Fruit fly (Drosophila melanogaster): Measurements from ENCODE around the gene Sh3beta.

Sh3beta gene

DNA sequence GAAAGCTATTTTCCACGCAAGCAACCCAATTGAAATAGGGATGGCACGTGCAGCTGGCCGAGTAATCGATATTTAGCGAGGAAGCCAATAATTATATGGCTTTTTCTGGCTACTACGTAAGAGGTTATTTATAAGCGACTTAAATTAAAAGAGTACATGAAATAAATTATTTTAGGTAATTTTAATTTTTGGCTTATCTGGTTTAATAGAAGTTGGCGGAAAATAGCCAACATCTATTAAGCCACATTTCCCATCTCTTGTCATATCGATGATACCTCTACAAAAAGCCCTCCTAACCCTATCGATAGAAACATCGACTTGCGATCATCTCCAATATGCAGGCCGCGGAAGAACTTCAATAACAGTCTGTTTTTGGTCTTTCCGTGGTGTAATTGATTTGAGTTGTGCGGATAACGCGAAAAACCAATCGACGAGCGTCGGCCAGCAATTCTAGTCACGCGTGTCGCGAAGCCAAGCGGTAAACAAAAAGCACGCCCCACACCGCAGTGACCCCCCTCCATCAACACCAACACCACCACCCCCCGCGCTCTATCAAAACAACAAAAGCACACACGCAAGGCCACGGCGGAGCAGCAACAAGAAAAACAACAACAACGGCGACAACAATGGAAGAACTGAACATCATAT is 21.0 kb downstream of the Sh3beta start, which contains the start of the genes Srp19 and qm:
TSS of gene Srp19 (minus strand) at position 51 of the 648 bp plus-strand sequence.
TSS of gene qm (plus strand) at position 330 of the 648 bp plus-strand sequence.
- TF ChIP-seq ttk (optimal IDR thresholded peaks at IDR 0.05) (no peak), h (optimal IDR thresholded peaks at IDR 0.05) (no peak), Myc (optimal IDR thresholded peaks at IDR 0.05) (no peak), insv (optimal IDR thresholded peaks at IDR 0.05) (no peak), Sin3A (optimal IDR thresholded peaks at IDR 0.05) (no peak), psq (optimal IDR thresholded peaks at IDR 0.05) (no peak)

DNA sequence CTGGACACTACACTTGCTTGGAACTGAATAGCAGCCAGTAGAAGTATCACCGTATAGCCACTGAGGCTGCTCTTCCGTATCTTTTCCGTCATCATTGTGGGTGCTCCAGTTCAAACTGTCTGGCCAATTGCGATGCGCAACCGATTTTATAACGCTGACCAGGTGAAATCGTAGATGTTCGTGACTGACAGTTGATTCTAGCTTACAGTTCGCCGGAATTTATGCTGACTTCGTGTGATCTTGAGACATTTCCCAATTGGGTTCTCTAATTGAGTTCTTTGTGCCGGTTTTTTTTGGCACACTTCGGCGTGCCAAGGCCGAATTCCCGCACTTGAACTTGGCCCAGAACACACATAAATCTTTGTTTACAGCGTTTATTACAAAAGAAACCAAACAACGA is 22.1 kb downstream of the Sh3beta start, which contains the start of gene CG14834:
TSS of gene CG14834 (minus strand) at position 173 of the 400 bp plus-strand sequence.
- TF ChIP-seq Myc (optimal IDR thresholded peaks at IDR 0.05) (no peak), Sin3A (optimal IDR thresholded peaks at IDR 0.05) (no peak), insv (optimal IDR thresholded peaks at IDR 0.05) (no peak), h (optimal IDR thresholded peaks at IDR 0.05) (no peak), psq (optimal IDR thresholded peaks at IDR 0.05) (no peak), ttk (optimal IDR thresholded peaks at IDR 0.05) (no peak)

DNA sequence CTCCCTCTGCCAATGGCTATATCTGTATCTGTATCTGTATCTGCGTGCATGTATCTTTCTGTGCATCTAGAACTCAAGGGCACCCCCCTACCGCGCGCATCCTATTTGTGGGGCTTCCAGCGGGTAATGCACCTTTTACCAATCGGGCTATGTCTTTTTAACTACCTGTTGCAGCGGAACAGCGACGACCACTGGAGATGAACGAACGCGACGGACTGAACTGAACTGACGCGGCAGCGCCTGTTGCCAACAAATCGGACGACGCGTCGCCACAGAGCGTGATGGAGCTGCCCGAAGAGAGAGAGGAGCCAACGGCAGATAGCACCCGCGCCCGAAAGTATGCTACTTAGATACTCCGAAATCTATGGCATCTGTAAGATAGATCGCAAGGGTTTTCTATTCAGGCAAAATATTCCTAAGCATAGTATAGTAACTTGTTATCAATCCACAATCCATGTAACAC is 24.1 kb downstream of the Sh3beta start, which contains the start of gene Cln7:
TSS of gene Cln7 (minus strand) at position 219 of the 463 bp plus-strand sequence.
- TF ChIP-seq Myc (optimal IDR thresholded peaks at IDR 0.05), result no peak
- no peak for TF ChIP-seq Sin3A (optimal IDR thresholded peaks at IDR 0.05)
- no peak for TF ChIP-seq psq (optimal IDR thresholded peaks at IDR 0.05)
- no peak for TF ChIP-seq ttk (optimal IDR thresholded peaks at IDR 0.05)
- no peak for TF ChIP-seq insv (optimal IDR thresholded peaks at IDR 0.05)
- no peak for TF ChIP-seq h (optimal IDR thresholded peaks at IDR 0.05)

DNA sequence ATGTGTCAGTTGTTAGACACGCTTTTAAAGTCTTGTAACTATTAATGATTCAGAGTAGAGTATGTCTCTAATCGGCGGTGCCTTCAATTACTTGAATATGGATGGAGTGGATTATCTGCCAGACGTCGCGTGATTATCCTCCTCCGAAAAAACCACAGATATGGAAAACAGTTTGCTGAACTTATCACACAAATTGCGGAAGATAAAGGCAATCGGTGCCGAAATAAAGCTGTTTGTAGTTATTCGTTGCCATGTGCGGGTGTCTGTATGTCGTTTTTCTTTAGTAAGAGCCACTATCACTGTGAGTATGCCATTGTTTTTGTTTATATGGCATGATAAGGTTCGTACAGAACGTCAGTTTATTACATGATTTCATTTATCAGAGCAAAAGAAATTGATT is 25.1 kb downstream of the Sh3beta start:
- no peak for TF ChIP-seq Sin3A (optimal IDR thresholded peaks at IDR 0.05)
- TF ChIP-seq psq (optimal IDR thresholded peaks at IDR 0.05), result no peak
- no peak for TF ChIP-seq Myc (optimal IDR thresholded peaks at IDR 0.05)

DNA sequence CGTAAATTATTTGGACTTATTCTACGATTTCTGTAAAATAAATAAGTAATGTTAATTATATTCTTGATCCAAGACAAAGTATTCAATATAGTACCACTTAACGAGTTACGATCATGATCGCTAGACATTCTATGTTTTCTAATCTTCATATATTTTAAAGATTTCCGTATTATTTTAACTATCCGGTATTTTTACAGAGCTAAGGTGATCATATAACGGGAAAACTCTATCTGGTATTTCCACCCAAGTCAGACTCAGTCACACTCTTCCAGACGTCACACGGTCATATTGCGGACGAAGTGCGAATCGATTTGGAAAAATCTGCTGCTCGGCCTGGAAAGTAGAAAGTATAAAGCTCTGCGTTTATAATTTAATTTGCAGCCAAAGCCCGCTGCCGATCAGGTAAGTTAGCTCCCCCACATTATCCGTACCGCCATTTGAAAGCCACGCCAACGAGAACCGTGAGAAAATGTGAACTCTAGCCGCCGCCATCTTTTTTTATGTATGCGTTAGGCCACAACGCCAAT is 29.8 kb downstream of the Sh3beta start, which contains the start of the genes lark and eco:
TSS of gene lark (plus strand) at position 51 of the 527 bp plus-strand sequence.
TSS of gene eco (minus strand) at position 125 of the 527 bp plus-strand sequence.
- TF ChIP-seq psq (optimal IDR thresholded peaks at IDR 0.05), result no peak
- TF ChIP-seq insv (optimal IDR thresholded peaks at IDR 0.05), result no peak
- TF ChIP-seq h (optimal IDR thresholded peaks at IDR 0.05), result no peak
- no peak for TF ChIP-seq ttk (optimal IDR thresholded peaks at IDR 0.05)
- TF ChIP-seq Myc (optimal IDR thresholded peaks at IDR 0.05), result no peak
- TF ChIP-seq Sin3A (optimal IDR thresholded peaks at IDR 0.05), result no peak

DNA sequence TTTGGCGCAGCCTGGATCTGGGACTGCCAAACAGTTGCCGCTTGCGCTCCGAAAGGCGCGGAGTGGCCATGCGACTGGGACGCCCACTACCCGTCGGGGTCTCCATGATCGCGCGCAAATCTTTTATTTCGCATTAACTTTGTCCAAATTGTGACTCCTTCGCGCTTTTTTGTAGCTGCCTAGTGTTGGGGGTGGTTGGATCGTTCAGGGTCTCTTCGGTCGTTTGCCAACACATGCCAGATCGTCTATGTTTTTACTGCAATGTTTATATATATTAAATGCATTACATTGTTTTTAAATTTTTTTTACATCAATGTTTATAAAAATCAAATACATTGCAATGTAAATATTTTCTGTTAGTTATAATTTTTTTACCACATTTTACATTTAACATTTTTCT is 30.3 kb downstream of the Sh3beta start:
- TF ChIP-seq insv (optimal IDR thresholded peaks at IDR 0.05) (no peak), Sin3A (optimal IDR thresholded peaks at IDR 0.05) (no peak), h (optimal IDR thresholded peaks at IDR 0.05) (no peak), Myc (optimal IDR thresholded peaks at IDR 0.05) (no peak), psq (optimal IDR thresholded peaks at IDR 0.05) (no peak)

DNA sequence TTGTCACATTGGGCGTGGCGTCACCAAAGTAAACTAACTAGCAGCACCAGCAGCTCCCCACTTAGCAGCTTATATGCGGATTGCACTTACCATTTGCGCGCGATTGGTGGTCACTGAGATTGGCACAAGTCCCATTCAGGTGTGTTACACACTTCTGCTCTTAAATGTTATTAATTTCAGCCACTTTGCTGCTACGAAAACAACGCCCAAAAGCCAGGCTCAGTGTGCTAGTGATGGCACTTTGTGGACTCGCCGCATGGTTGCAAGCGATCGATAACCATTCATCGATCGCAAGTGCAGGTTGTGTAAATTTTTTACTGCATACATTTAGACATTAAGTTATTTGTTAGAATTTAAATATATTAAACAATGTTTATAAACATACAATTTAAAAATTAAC is 34.1 kb downstream of the Sh3beta start, which contains the start of the genes wrm1 and wrm2:
TSS of gene wrm1 (minus strand) at position 237 of the 400 bp plus-strand sequence.
TSS of gene wrm2 (minus strand) at position 237 of the 400 bp plus-strand sequence.
- TF ChIP-seq ttk (optimal IDR thresholded peaks at IDR 0.05) (no peak), h (optimal IDR thresholded peaks at IDR 0.05) (no peak), Sin3A (optimal IDR thresholded peaks at IDR 0.05) (no peak), Myc (optimal IDR thresholded peaks at IDR 0.05) (no peak), psq (optimal IDR thresholded peaks at IDR 0.05) (no peak), insv (optimal IDR thresholded peaks at IDR 0.05) (no peak)

DNA sequence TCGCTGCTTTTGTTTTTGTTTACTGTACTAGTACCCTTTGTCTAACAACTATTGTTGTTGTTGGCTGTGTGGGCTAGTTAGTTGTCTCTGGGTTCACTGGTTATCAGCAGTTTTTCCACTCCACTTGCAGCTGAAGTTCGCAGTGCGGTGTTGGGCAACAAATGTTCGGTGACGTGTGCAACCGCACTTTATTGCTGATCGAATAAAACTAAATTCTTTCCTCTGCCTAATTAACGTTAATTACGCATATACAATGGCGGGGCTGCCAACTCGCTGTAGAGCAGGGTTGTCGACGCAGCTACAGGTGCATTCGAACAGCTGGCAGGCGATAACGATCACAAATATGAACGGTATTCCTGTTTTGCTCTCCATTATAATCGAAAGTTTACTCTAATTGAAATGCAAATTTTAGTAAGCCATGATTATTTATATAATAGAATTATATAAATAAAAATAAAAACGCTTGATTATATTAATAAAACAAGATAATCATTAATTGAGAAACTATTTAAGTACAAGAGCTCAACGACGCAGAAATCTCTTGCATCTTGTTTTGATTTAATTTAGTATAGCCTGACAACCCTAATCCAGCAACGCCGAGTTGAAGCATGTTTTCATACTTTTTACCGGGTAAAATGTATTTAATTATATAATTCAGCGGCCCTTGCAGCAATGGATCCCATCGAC is 40.4 kb downstream of the Sh3beta start, which contains the start of the genes mrva, CG42307 and mus312:
TSS of gene mrva (minus strand) at position 276 of the 687 bp plus-strand sequence.
TSS of gene CG42307 (plus strand) at position 566 of the 687 bp plus-strand sequence.
TSS of gene mus312 (plus strand) at position 566 of the 687 bp plus-strand sequence.
- no peak for TF ChIP-seq psq (optimal IDR thresholded peaks at IDR 0.05)
- TF ChIP-seq ttk (optimal IDR thresholded peaks at IDR 0.05), result no peak
- TF ChIP-seq insv (optimal IDR thresholded peaks at IDR 0.05), result no peak
- no peak for TF ChIP-seq Myc (optimal IDR thresholded peaks at IDR 0.05)

DNA sequence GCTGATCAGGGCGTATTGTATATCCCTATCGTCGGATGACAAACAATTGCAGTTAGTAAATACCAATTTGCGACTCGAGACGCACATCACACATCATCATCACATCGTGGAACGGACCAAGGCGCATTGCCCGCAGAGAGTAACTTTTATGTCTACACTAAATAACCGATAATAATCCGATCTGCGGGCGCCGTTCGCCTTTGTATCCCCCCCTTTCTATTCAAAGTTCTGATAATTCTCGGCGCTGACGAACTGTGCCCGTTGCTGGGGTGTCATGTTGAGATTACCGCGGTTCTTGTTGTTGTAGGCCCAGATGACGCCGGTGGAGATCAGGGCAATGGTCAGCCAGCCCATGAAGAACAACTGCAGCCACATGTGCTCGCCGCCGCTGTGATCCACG is 42.4 kb downstream of the Sh3beta start:
- TF ChIP-seq h (optimal IDR thresholded peaks at IDR 0.05) (no peak), psq (optimal IDR thresholded peaks at IDR 0.05) (no peak), Sin3A (optimal IDR thresholded peaks at IDR 0.05) (no peak), Myc (optimal IDR thresholded peaks at IDR 0.05) (no peak), insv (optimal IDR thresholded peaks at IDR 0.05) (no peak), ttk (optimal IDR thresholded peaks at IDR 0.05) (no peak)

DNA sequence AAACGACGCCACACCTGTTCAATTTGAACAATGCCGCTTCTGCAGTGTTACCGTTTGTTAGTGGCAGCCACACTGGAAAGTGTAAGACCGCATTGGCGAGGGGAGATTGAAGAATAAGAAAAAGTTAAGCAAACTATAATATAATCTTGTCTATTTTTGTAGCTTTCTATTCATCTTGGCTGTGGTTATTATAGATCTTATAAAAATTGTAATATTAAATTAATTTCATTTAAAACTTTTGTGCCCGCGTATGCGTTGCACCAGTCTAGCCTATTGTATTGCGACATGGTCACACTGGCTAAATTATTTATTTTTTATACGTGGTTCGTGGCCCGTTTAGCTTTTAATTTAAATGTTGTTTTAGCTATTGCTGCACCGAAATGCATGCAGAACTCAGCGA is 45.7 kb downstream of the Sh3beta start, which contains the start of the genes RhoGEF4 and Rint1:
TSS of gene RhoGEF4 (minus strand) at position 64 of the 400 bp plus-strand sequence.
TSS of gene Rint1 (plus strand) at position 272 of the 400 bp plus-strand sequence.
- TF ChIP-seq ttk (optimal IDR thresholded peaks at IDR 0.05) (no peak), h (optimal IDR thresholded peaks at IDR 0.05) (no peak), Myc (optimal IDR thresholded peaks at IDR 0.05) (no peak), Sin3A (optimal IDR thresholded peaks at IDR 0.05) (no peak), psq (optimal IDR thresholded peaks at IDR 0.05) (no peak), insv (optimal IDR thresholded peaks at IDR 0.05) (no peak)

DNA sequence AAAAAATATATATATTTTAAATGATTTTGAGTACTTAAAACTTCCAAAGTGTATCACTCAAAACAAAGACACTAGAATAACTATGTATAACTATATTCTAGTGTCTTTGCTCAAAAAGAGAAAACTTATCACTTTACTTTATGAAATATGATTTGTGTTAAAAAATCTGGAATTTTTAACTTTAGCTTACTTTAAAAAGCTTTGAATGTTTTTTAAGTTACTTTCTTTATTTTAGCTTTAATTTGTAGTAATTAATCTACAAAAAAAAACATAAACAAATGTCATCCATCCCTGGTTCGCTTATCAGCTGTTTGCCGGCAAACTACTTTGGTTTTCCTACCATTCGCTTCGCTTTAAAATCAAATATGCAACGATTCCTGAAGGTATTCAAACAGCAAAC is 49.3 kb downstream of the Sh3beta start, which contains the start of gene CG8607:
TSS of gene CG8607 (plus strand) at position 301 of the 400 bp plus-strand sequence.
- TF ChIP-seq Sin3A (optimal IDR thresholded peaks at IDR 0.05), result no peak
- no peak for TF ChIP-seq Myc (optimal IDR thresholded peaks at IDR 0.05)
- no peak for TF ChIP-seq insv (optimal IDR thresholded peaks at IDR 0.05)
- TF ChIP-seq psq (optimal IDR thresholded peaks at IDR 0.05), result no peak
- TF ChIP-seq ttk (optimal IDR thresholded peaks at IDR 0.05), result no peak
- no peak for TF ChIP-seq h (optimal IDR thresholded peaks at IDR 0.05)

All from Kc167 (cell line).